Fruit fly (Drosophila melanogaster): ENCODE measurements around the gene ara.

dm6 chr3L:12559273-12559672 lies 21.2 kb upstream of the ara start:
- TF ChIP-seq insv (optimal IDR thresholded peaks at IDR 0.05) (no peak), Myc (optimal IDR thresholded peaks at IDR 0.05) (no peak), psq (optimal IDR thresholded peaks at IDR 0.05) (no peak)
